Worm (Caenorhabditis elegans) whole organism, L4 larva: ENCODE data around the gene Y53G8AM.7.

Experiments
- D1046.2 ChIP-seq: fragments of 200-800 bp; sonication (Bioruptor generic); IDR thresholded peaks from 2 replicates; pipeline ENCODE4 v1.3.6; 2022; ENCODE audit warnings: missing genetic modification characterization, missing compliant biosample characterization
- F37D6.2 ChIP-seq: sonication (generic microtip); optimal IDR thresholded peaks from 2 replicates; lab custom pipeline; 2016; ENCODE audit warnings: mild to moderate bottlenecking, missing genetic modification characterization, missing compliant biosample characterization
- F44E2.7 ChIP-seq: fragments of 200-800 bp; sonication (Bioruptor generic); IDR thresholded peaks from 2 replicates; pipeline ENCODE4 v2.1.2; 2022; ENCODE audit warnings: missing genetic modification characterization, missing compliant biosample characterization
- T20F7.1 ChIP-seq: fragments of 200-800 bp; sonication (Bioruptor generic); optimal IDR thresholded peaks from 2 replicates; lab custom pipeline; 2018; ENCODE audit warnings: mild to moderate bottlenecking, missing genetic modification characterization, missing compliant biosample characterization
- T26A8.4 ChIP-seq: fragments of 200-800 bp; sonication (Bioruptor generic); IDR thresholded peaks from 2 replicates; pipeline ENCODE4 v1.3.6; 2022; ENCODE audit warnings: missing genetic modification characterization, missing compliant biosample characterization
- Y105C5A.15 ChIP-seq: fragments of 200-800 bp; sonication (Bioruptor generic); IDR thresholded peaks from 2 replicates; pipeline ENCODE4 v1.3.6; 2022; ENCODE audit warnings: missing genetic modification characterization, missing compliant biosample characterization
- ZK337.2 ChIP-seq: fragments of 200-800 bp; sonication (Bioruptor generic); IDR thresholded peaks from 2 replicates; pipeline ENCODE4 v1.3.6; 2022; ENCODE audit warnings: missing genetic modification reagents, missing genetic modification characterization, missing compliant biosample characterization
- ceh-44 ChIP-seq: fragments of 200-800 bp; sonication (Bioruptor generic); IDR thresholded peaks from 2 replicates; pipeline ENCODE4 v1.3.6; 2022; ENCODE audit warnings: missing genetic modification reagents, missing genetic modification characterization, missing compliant biosample characterization
- daf-16 ChIP-seq, 3 experiments: sonication (generic microtip); optimal IDR thresholded peaks; 2 replicates each; lab custom pipeline; 2016 to 2017; ENCODE audit warnings: missing genetic modification characterization in 3 of 3, missing genetic modification reagents in 3 of 3, mild to moderate bottlenecking in 2 of 3, missing compliant biosample characterization in 2 of 3, missing biosample characterization in 1 of 3, moderate library complexity in 1 of 3
- daf-19 ChIP-seq: fragments of 200-800 bp; sonication (Bioruptor generic); conservative IDR thresholded peaks from 2 replicates; pipeline ENCODE4 v1.3.6; 2022; ENCODE audit warnings: missing genetic modification characterization, missing compliant biosample characterization
- dmd-6 ChIP-seq: fragments of 200-800 bp; sonication (Bioruptor generic); IDR thresholded peaks from 2 replicates; pipeline ENCODE4 v1.3.6; 2022; ENCODE audit warnings: missing genetic modification reagents, missing genetic modification characterization, missing compliant biosample characterization
- dmd-9 ChIP-seq: fragments of 200-800 bp; sonication (Bioruptor generic); IDR thresholded peaks from 2 replicates; pipeline ENCODE4 v1.3.6; 2022; ENCODE audit warnings: missing genetic modification reagents, missing genetic modification characterization, missing compliant biosample characterization
- dpl-1 ChIP-seq: fragments of 150-350 bp; optimal IDR thresholded peaks from 2 replicates; lab custom pipeline; 2014; ENCODE audit warnings: missing biosample characterization, missing genetic modification reagents, missing genetic modification characterization
- egl-27 ChIP-seq: sonication (generic microtip); optimal IDR thresholded peaks from 3 replicates; lab custom pipeline; 2017; ENCODE audit warnings: missing biosample characterization, missing genetic modification reagents, missing genetic modification characterization
- fkh-10 ChIP-seq: fragments of 150-350 bp; optimal IDR thresholded peaks from 2 replicates; lab custom pipeline; 2014; ENCODE audit warnings: missing biosample characterization, missing genetic modification reagents, missing genetic modification characterization
- hif-1 ChIP-seq, 2 experiments: sonication (generic microtip); optimal IDR thresholded peaks; 2 replicates each; lab custom pipeline; 2016 to 2017; ENCODE audit warnings: missing compliant biosample characterization in 2 of 2, missing genetic modification characterization in 2 of 2, missing genetic modification reagents in 2 of 2, missing genotype in 2 of 2, mild to moderate bottlenecking in 1 of 2
- hlh-11 ChIP-seq: fragments of 200-800 bp; sonication (Bioruptor generic); optimal IDR thresholded peaks from 2 replicates; lab custom pipeline; 2018; ENCODE audit warnings: mild to moderate bottlenecking, missing genetic modification characterization, missing compliant biosample characterization
- hmg-1.1 ChIP-seq: fragments of 200-800 bp; sonication (Bioruptor generic); IDR thresholded peaks from 2 replicates; pipeline ENCODE4 v1.3.6; 2022; ENCODE audit warnings: missing genetic modification reagents, missing genetic modification characterization, missing compliant biosample characterization
- jun-1 ChIP-seq: fragments of 150-350 bp; optimal IDR thresholded peaks from 2 replicates; lab custom pipeline; 2014; ENCODE audit warnings: missing biosample characterization, missing genetic modification reagents, missing genetic modification characterization
- lim-7 ChIP-seq: fragments of 200-800 bp; sonication (Bioruptor generic); IDR thresholded peaks from 2 replicates; pipeline ENCODE4 v1.3.6; 2022; ENCODE audit warnings: missing genetic modification characterization, missing compliant biosample characterization
- lin-13 ChIP-seq: fragments of 150-350 bp; optimal IDR thresholded peaks from 2 replicates; lab custom pipeline; 2014; ENCODE audit warnings: missing biosample characterization, missing genetic modification reagents, missing genetic modification characterization
- lin-29 ChIP-seq: fragments of 200-800 bp; sonication (Bioruptor generic); IDR thresholded peaks from 2 replicates; pipeline ENCODE4 v1.3.6; 2022; ENCODE audit warnings: missing genetic modification reagents, missing genetic modification characterization, missing compliant biosample characterization
- lin-38 ChIP-seq: fragments of 200-800 bp; sonication (Bioruptor generic); IDR thresholded peaks from 2 replicates; pipeline ENCODE4 v1.3.6; 2022; ENCODE audit warnings: missing genetic modification reagents, missing genetic modification characterization, missing compliant biosample characterization
- lin-39 ChIP-seq: fragments of 150-350 bp; optimal IDR thresholded peaks from 2 replicates; lab custom pipeline; 2014; ENCODE audit warnings: missing biosample characterization, missing genetic modification reagents, missing genetic modification characterization
- lsy-2 ChIP-seq, 2 experiments: fragments of 150-350 bp in 1 of 2; sonication (generic microtip) in 1 of 2; optimal IDR thresholded peaks; 2 replicates each; lab custom pipeline; 2014 to 2017; ENCODE audit warnings: missing biosample characterization in 2 of 2, missing genetic modification characterization in 2 of 2
- madf-9 ChIP-seq: fragments of 200-800 bp; sonication (Bioruptor generic); conservative IDR thresholded peaks from 2 replicates; pipeline ENCODE4 v1.3.6; 2022; ENCODE audit warnings: missing genetic modification reagents, missing genetic modification characterization, missing compliant biosample characterization
- mdl-1 ChIP-seq, 2 experiments: fragments of 150-350 bp in 1 of 2; sonication (generic microtip) in 1 of 2; optimal IDR thresholded peaks; 2 replicates each; lab custom pipeline; 2014 to 2017; ENCODE audit warnings: missing biosample characterization in 2 of 2, missing genetic modification characterization in 2 of 2
- mdt-29 ChIP-seq: fragments of 200-800 bp; sonication (Bioruptor generic); IDR thresholded peaks from 2 replicates; pipeline ENCODE4 v1.3.6; 2022; ENCODE audit warnings: missing genetic modification reagents, missing genetic modification characterization, missing compliant biosample characterization
- mes-2 ChIP-seq: sonication (generic microtip); optimal IDR thresholded peaks from 2 replicates; lab custom pipeline; 2016; ENCODE audit warnings: missing genotype, mild to moderate bottlenecking, missing genetic modification characterization, missing compliant biosample characterization; ENCODE audit not compliant: poor library complexity, severe bottlenecking
- nhr-10 ChIP-seq: fragments of 150-350 bp; optimal IDR thresholded peaks from 2 replicates; lab custom pipeline; 2014; ENCODE audit warnings: missing biosample characterization, missing genetic modification characterization
- nhr-111 ChIP-seq: fragments of 200-800 bp; sonication (Bioruptor generic); optimal IDR thresholded peaks from 2 replicates; lab custom pipeline; 2018; ENCODE audit warnings: mild to moderate bottlenecking, missing genetic modification characterization, missing compliant biosample characterization
- nhr-28 ChIP-seq: fragments of 150-350 bp; optimal IDR thresholded peaks from 2 replicates; lab custom pipeline; 2014; ENCODE audit warnings: missing biosample characterization, missing genetic modification characterization
- nhr-41 ChIP-seq: fragments of 200-800 bp; sonication (Bioruptor generic); IDR thresholded peaks from 2 replicates; pipeline ENCODE4 v1.3.6; 2022; ENCODE audit warnings: missing genetic modification reagents, missing genetic modification characterization, missing compliant biosample characterization
- pha-4 ChIP-seq, 2 experiments: fragments of 150-350 bp in 1 of 2; fragments of 200-800 bp in 1 of 2; sonication (Bioruptor generic) in 1 of 2; IDR thresholded peaks in 1 of 2; optimal IDR thresholded peaks in 1 of 2; 2 replicates each; pipeline versions ENCODE4 v1.3.6 to Lab custom; 2014 to 2022; ENCODE audit warnings: missing genetic modification characterization in 2 of 2, missing genetic modification reagents in 2 of 2, missing biosample characterization in 1 of 2, missing compliant biosample characterization in 1 of 2
- php-3 ChIP-seq: fragments of 200-800 bp; sonication (Bioruptor generic); IDR thresholded peaks from 2 replicates; pipeline ENCODE4 v1.3.6; 2022; ENCODE audit warnings: missing genetic modification reagents, missing genetic modification characterization, missing compliant biosample characterization
- saeg-2 ChIP-seq: fragments of 200-800 bp; sonication (Bioruptor generic); IDR thresholded peaks from 2 replicates; pipeline ENCODE4 v1.3.6; 2022; ENCODE audit warnings: missing genetic modification reagents, missing genetic modification characterization, missing compliant biosample characterization
- set-16 ChIP-seq: fragments of 200-800 bp; sonication (Bioruptor generic); IDR thresholded peaks from 2 replicates; pipeline ENCODE4 v1.3.6; 2022; ENCODE audit warnings: missing genetic modification reagents, missing genetic modification characterization, missing compliant biosample characterization
- skn-1 ChIP-seq: fragments of 150-350 bp; optimal IDR thresholded peaks from 2 replicates; lab custom pipeline; 2014; ENCODE audit warnings: missing biosample characterization, missing genetic modification characterization
- snpc-1.2 ChIP-seq: fragments of 200-800 bp; sonication (Bioruptor generic); IDR thresholded peaks from 2 replicates; pipeline ENCODE4 v1.3.6; 2022; ENCODE audit warnings: missing genetic modification reagents, missing genetic modification characterization, missing compliant biosample characterization
- spr-1 ChIP-seq: sonication (generic microtip); optimal IDR thresholded peaks from 2 replicates; lab custom pipeline; 2016; ENCODE audit warnings: mild to moderate bottlenecking, missing genetic modification characterization, missing compliant biosample characterization
- spr-3 ChIP-seq: fragments of 200-800 bp; sonication (Bioruptor generic); optimal IDR thresholded peaks from 2 replicates; lab custom pipeline; 2018; ENCODE audit warnings: mild to moderate bottlenecking, missing genetic modification characterization, missing compliant biosample characterization
- tag-97 ChIP-seq: fragments of 200-800 bp; sonication (Bioruptor generic); IDR thresholded peaks from 2 replicates; pipeline ENCODE4 v1.3.6; 2022; ENCODE audit warnings: missing genetic modification characterization, missing compliant biosample characterization
- unc-130 ChIP-seq: sonication (generic microtip); optimal IDR thresholded peaks from 2 replicates; lab custom pipeline; 2016; ENCODE audit warnings: missing genetic modification reagents, missing genetic modification characterization, missing compliant biosample characterization
- unc-39 ChIP-seq: sonication (generic microtip); optimal IDR thresholded peaks from 2 replicates; lab custom pipeline; 2017; ENCODE audit warnings: missing biosample characterization, missing genetic modification characterization
- vab-7 ChIP-seq: fragments of 200-800 bp; sonication (Bioruptor generic); IDR thresholded peaks from 2 replicates; pipeline ENCODE4 v1.3.6; 2022; ENCODE audit warnings: missing genetic modification reagents, missing genetic modification characterization, missing compliant biosample characterization
- zag-1 ChIP-seq: fragments of 150-350 bp; optimal IDR thresholded peaks from 2 replicates; lab custom pipeline; 2014; ENCODE audit warnings: missing biosample characterization, missing genetic modification characterization
- zfp-3 ChIP-seq: fragments of 200-800 bp; sonication (Bioruptor generic); conservative IDR thresholded peaks from 2 replicates; pipeline ENCODE4 v1.3.6; 2022; ENCODE audit warnings: missing genetic modification reagents, missing genetic modification characterization, missing compliant biosample characterization
- zip-11 ChIP-seq: fragments of 200-800 bp; sonication (Bioruptor generic); IDR thresholded peaks from 2 replicates; pipeline ENCODE4 v1.3.6; 2022; ENCODE audit warnings: missing genetic modification characterization, missing compliant biosample characterization
- zip-2 ChIP-seq: fragments of 150-350 bp; optimal IDR thresholded peaks from 2 replicates; lab custom pipeline; 2014; ENCODE audit warnings: missing biosample characterization, missing genetic modification characterization
- ztf-7 ChIP-seq: fragments of 150-350 bp; optimal IDR thresholded peaks from 2 replicates; lab custom pipeline; 2014; ENCODE audit warnings: missing biosample characterization, missing genetic modification characterization

Gene Y53G8AM.7

ce11 chrIII:3271682-3272081, 5.2 kb upstream of the Y53G8AM.7 start (continued):
- TF ChIP-seq unc-39 (tag; lab: Kevin White, UChicago) (no peak), hlh-11 (tag; lab: Kevin White, UChicago) (peak; percentile 82), hif-1 (tag; optimal IDR thresholded peaks at IDR 0.05; lab: Kevin White, UChicago) (peak in 1 of 2 experiments; percentile 31), lsy-2 (tag; optimal IDR thresholded peaks at IDR 0.05; lab: Kevin White, UChicago) (peak in 1 of 2 experiments; percentile 79), zip-2 (tag; lab: Kevin White, UChicago) (peak; percentile 31), daf-19 (no peak), dmd-9 (no peak), vab-7 (GFP tag; lab: Robert Waterston, UW) (no peak), F37D6.2 (peak; percentile 24), mdl-1 (tag; optimal IDR thresholded peaks at IDR 0.05; lab: Kevin White, UChicago) (peak in 1 of 2 experiments; percentile 76), nhr-28 (tag; lab: Kevin White, UChicago) (peak; percentile 52), tag-97 (no peak), nhr-111 (no peak), spr-1 (tag; lab: Kevin White, UChicago) (peak; percentile 31), zag-1 (tag; lab: Kevin White, UChicago) (no peak), D1046.2 (no peak), skn-1 (tag; lab: Kevin White, UChicago) (no peak), T20F7.1 (GFP tag; lab: Kevin White, UChicago) (no peak), lim-7 (no peak), lin-29 (GFP tag; lab: Robert Waterston, UW) (no peak), daf-16 (GFP tag; optimal IDR thresholded peaks at IDR 0.05; lab: Kevin White, UChicago) (peak in 1 of 2 experiments; percentile 59), daf-16 (tag; optimal IDR thresholded peaks at IDR 0.05; lab: Kevin White, UChicago) (peak; percentile 23), lin-13 (GFP tag; lab: Kevin White, UChicago) (peak; percentile 35), Y105C5A.15 (no peak), set-16 (GFP tag; lab: Robert Waterston, UW) (peak; percentile 95), lin-38 (GFP tag; lab: Robert Waterston, UW) (peak; percentile 35), zip-11 (GFP tag; lab: Robert Waterston, UW) (no peak), ztf-7 (tag; lab: Kevin White, UChicago) (no peak), snpc-1.2 (GFP tag; lab: Robert Waterston, UW) (no peak), madf-9 (GFP tag; lab: Robert Waterston, UW) (0 out of 2 replicates have a peak, but pooled peaks have one; percentile 20), nhr-10 (tag; lab: Kevin White, UChicago) (no peak), fkh-10 (no peak), T26A8.4 (GFP tag; lab: Robert Waterston, UW) (no peak), saeg-2 (no peak), egl-27 (tag; lab: Kevin White, UChicago) (no peak), zfp-3 (GFP tag; lab: Robert Waterston, UW) (no peak), mes-2 (peak; percentile 31), spr-3 (GFP tag; lab: Kevin White, UChicago) (no peak), dmd-6 (peak; percentile 63), ZK337.2 (GFP tag; lab: Robert Waterston, UW) (no peak), nhr-41 (GFP tag; lab: Robert Waterston, UW) (no peak), mdt-29 (no peak), ceh-44 (no peak), pha-4 (GFP tag; IDR thresholded peaks at IDR 0.05; lab: Robert Waterston, UW) (peak; percentile 73; the same call in 1 of the 2 replicates), pha-4 (tag; optimal IDR thresholded peaks at IDR 0.05; lab: Kevin White, UChicago) (no peak), unc-130 (GFP tag; lab: Kevin White, UChicago) (no peak), lin-39 (tag; lab: Kevin White, UChicago) (no peak), F44E2.7 (no peak), php-3 (GFP tag; lab: Robert Waterston, UW) (no peak), jun-1 (tag; lab: Kevin White, UChicago) (peak; percentile 0), hmg-1.1 (GFP tag; lab: Robert Waterston, UW) (peak; percentile 68), dpl-1 (GFP tag; lab: Kevin White, UChicago) (peak; percentile 30)
